Fruit fly (Drosophila melanogaster): ENCODE measurements around the gene foi.

foi gene

dm6 chr3L:8524816-8525625 lies at the start of gene foi, which contains the start of gene GstO1:
foi (plus strand) TSS chr3L:8525244.
GstO1 (minus strand) TSS chr3L:8524866.
- TF ChIP-seq CG8478 (optimal IDR thresholded peaks at IDR 0.05) (no peak), CTCF (optimal IDR thresholded peaks at IDR 0.05) (peak in 1 of 2 experiments; percentile 31)

- TF ChIP-seq CTCF (optimal IDR thresholded peaks at IDR 0.05) (no peak), CG8478 (optimal IDR thresholded peaks at IDR 0.05) (no peak)
Observed at dm6 chr3L:8480944-8481343, 44.1 kb upstream of the foi start.

- TF ChIP-seq CTCF (optimal IDR thresholded peaks at IDR 0.05) (peak in 1 of 2 experiments; percentile 29), CG8478 (optimal IDR thresholded peaks at IDR 0.05) (no peak)
Observed at dm6 chr3L:8506975-8507441, 18.0 kb upstream of the foi start, which contains the start of gene CG43163. CG43163 (minus strand) TSS chr3L:8507146.

- no peak for TF ChIP-seq CG8478 (optimal IDR thresholded peaks at IDR 0.05)
- TF ChIP-seq CTCF (optimal IDR thresholded peaks at IDR 0.05): no peak
Observed at dm6 chr3L:8509567-8510109, 15.4 kb upstream of the foi start, which contains the start of the genes ZC3H3 and Pus7. ZC3H3 (minus strand) TSS chr3L:8509763. Pus7 (plus strand) TSS chr3L:8510003.

dm6 chr3L:8512428-8512827 lies 12.6 kb upstream of the foi start, which contains the start of gene CG6765:
CG6765 (plus strand) TSS chr3L:8512767.
- TF ChIP-seq CTCF (optimal IDR thresholded peaks at IDR 0.05): no peak
- TF ChIP-seq CG8478 (optimal IDR thresholded peaks at IDR 0.05): no peak

- TF ChIP-seq CTCF (optimal IDR thresholded peaks at IDR 0.05) (no peak), CG8478 (optimal IDR thresholded peaks at IDR 0.05) (no peak)
Observed at dm6 chr3L:8513258-8513657, 11.8 kb upstream of the foi start.

- TF ChIP-seq CTCF (optimal IDR thresholded peaks at IDR 0.05) (no peak), CG8478 (optimal IDR thresholded peaks at IDR 0.05) (no peak)
Observed at dm6 chr3L:8514768-8515167, 10.3 kb upstream of the foi start, which contains the start of gene CG6683. CG6683 (minus strand) TSS chr3L:8514921.

- no peak for TF ChIP-seq CG8478 (optimal IDR thresholded peaks at IDR 0.05)
- no peak for TF ChIP-seq CTCF (optimal IDR thresholded peaks at IDR 0.05)
Observed at dm6 chr3L:8518516-8519087, 6.4 kb upstream of the foi start, which contains the start of gene GstO3. GstO3 (plus strand) TSS chr3L:8518885.

dm6 chr3L:8519232-8519631 lies 5.8 kb upstream of the foi start:
- no peak for TF ChIP-seq CTCF (optimal IDR thresholded peaks at IDR 0.05)
- TF ChIP-seq CG8478 (optimal IDR thresholded peaks at IDR 0.05): no peak

dm6 chr3L:8520252-8520651 lies 4.8 kb upstream of the foi start, which contains the start of gene se:
se (plus strand) TSS chr3L:8520552.
- no peak for TF ChIP-seq CTCF (optimal IDR thresholded peaks at IDR 0.05)
- no peak for TF ChIP-seq CG8478 (optimal IDR thresholded peaks at IDR 0.05)

dm6 chr3L:8523257-8523656 lies 1.8 kb upstream of the foi start, which contains the start of gene GstO2:
GstO2 (minus strand) TSS chr3L:8523501.
- no peak for TF ChIP-seq CTCF (optimal IDR thresholded peaks at IDR 0.05)
- no peak for TF ChIP-seq CG8478 (optimal IDR thresholded peaks at IDR 0.05)

- TF ChIP-seq CTCF (optimal IDR thresholded peaks at IDR 0.05) (no peak), CG8478 (optimal IDR thresholded peaks at IDR 0.05) (no peak)
Observed at dm6 chr3L:8525691-8526421, 812 bp downstream of the foi start.

dm6 chr3L:8527829-8528228 lies 2.8 kb downstream of the foi start:
- TF ChIP-seq CTCF (optimal IDR thresholded peaks at IDR 0.05): no peak
- TF ChIP-seq CG8478 (optimal IDR thresholded peaks at IDR 0.05): no peak

dm6 chr3L:8528546-8528945 lies 3.5 kb downstream of the foi start:
- TF ChIP-seq CTCF (optimal IDR thresholded peaks at IDR 0.05) (no peak), CG8478 (optimal IDR thresholded peaks at IDR 0.05) (no peak)

- TF ChIP-seq CTCF (optimal IDR thresholded peaks at IDR 0.05) (no peak), CG8478 (optimal IDR thresholded peaks at IDR 0.05) (no peak)
Observed at dm6 chr3L:8529701-8530100, 4.7 kb downstream of the foi start.

All from S2 (cell line).